Fruit fly (Drosophila melanogaster) S2 (cell line): Measurements from ENCODE around the gene Nepl18.

Source experiments
- CG8478 ChIP-seq: fragments of >200 bp; optimal IDR thresholded peaks from 2 replicates; lab custom pipeline; 2018
- CTCF ChIP-seq, 2 experiments: fragments of >200 bp; optimal IDR thresholded peaks; 2 replicates each; lab custom pipeline; 2018

DNA sequence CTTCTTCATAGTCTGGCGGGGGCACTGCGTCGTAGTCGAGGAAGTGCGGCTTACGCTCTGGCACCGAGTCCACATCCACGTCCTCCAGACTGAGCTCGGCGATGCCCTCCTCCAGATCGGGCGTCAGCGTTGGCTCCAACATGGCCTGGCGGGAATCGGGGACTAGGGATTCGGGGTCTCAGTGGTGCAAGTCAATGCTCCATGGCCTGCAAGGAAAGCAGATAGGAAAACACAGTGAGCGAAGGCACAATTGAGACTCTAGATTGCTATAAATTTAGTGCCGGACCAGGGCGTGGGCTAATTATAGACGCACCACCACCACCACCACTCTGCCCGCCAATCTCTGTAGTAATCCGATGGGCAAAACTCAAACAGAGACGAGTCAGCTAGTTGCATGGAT lies 34.8 kb upstream of the Nepl18 start:
- TF ChIP-seq CTCF (optimal IDR thresholded peaks at IDR 0.05; lab: Kevin White, UChicago) (no peak), CG8478 (no peak)
